Worm (Caenorhabditis elegans): ENCODE data around the gene F35E8.13.

DNA sequence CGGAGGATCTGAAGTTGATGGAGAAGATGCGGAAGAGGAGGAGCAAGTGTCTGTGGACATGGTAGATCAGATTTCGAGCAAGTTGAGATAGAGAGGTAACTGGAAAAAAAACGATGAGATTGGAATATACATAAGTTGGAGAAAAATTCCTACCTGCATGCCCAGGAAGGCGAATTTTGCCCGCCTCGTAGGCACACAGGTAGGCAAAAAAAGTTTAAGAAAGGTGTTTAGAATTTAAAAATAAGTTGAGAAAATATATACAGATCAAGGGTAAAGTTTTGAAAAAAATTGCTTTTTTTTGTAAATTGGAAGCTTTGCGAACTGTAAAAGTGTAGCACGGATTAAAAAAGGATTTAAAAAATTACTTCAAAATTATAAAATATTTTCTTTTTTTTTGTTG, 43.6 kb upstream of the F35E8.13 start, which contains the start of gene nhr-84:
- TF ChIP-seq pha-4 (tag; optimal IDR thresholded peaks at IDR 0.05) (no peak), mab-5 (tag; optimal IDR thresholded peaks at IDR 0.05) (no peak), lin-13 (tag; optimal IDR thresholded peaks at IDR 0.05) (no peak), ztf-11 (tag; optimal IDR thresholded peaks at IDR 0.05) (no peak), mls-2 (tag; optimal IDR thresholded peaks at IDR 0.05) (no peak), blmp-1 (tag; optimal IDR thresholded peaks at IDR 0.05) (no peak)

Data from whole organism, mixed stage, embryonic.